Fruit fly (Drosophila melanogaster) whole organism, larva: ENCODE results near the gene CG12689.
A peak's percentile ranks its signal among the peaks of the same experiment; 100 is the strongest.

ENCODE experiments used
- noc ChIP-seq: fragments of 200-800 bp; sonication (Bioruptor generic); optimal IDR thresholded peaks from 3 replicates; lab custom pipeline; 2019; ENCODE audit warnings: missing biosample characterization, mild to moderate bottlenecking, missing genetic modification characterization, moderate library complexity

Gene CG12689

dm6 chrX:7593051-7593450 is 7.1 kb upstream of the CG12689 start:
- TF ChIP-seq noc (tag; lab: Kevin White, UChicago): no peak

- TF ChIP-seq noc (tag; lab: Kevin White, UChicago): no peak
Observed at dm6 chrX:7581165-7581786, 4.7 kb downstream of the CG12689 start.

dm6 chrX:7579810-7580209 is 6.1 kb downstream of the CG12689 start:
- TF ChIP-seq noc (tag; lab: Kevin White, UChicago): no peak

dm6 chrX:7579023-7579422 is 6.9 kb downstream of the CG12689 start:
- TF ChIP-seq noc (tag; lab: Kevin White, UChicago): peak; percentile 42

dm6 chrX:7573990-7574389 is 11.9 kb downstream of the CG12689 start, which contains the start of gene CG11369:
Gene CG11369, plus strand, starts transcription at chrX:7574290.
- no peak for TF ChIP-seq noc (tag; lab: Kevin White, UChicago)

- no peak for TF ChIP-seq noc (tag; lab: Kevin White, UChicago)
Observed at dm6 chrX:7571200-7571599, 14.7 kb downstream of the CG12689 start.

dm6 chrX:7569708-7570107 is 16.2 kb downstream of the CG12689 start:
- no peak for TF ChIP-seq noc (tag; lab: Kevin White, UChicago)

- no peak for TF ChIP-seq noc (tag; lab: Kevin White, UChicago)
Observed at dm6 chrX:7568320-7568719, 17.6 kb downstream of the CG12689 start.

- no peak for TF ChIP-seq noc (tag; lab: Kevin White, UChicago)
Observed at dm6 chrX:7562622-7563021, 23.3 kb downstream of the CG12689 start.

- TF ChIP-seq noc (tag; lab: Kevin White, UChicago): no peak
Observed at dm6 chrX:7560720-7561119, 25.2 kb downstream of the CG12689 start.

- TF ChIP-seq noc (tag; lab: Kevin White, UChicago): no peak
Observed at dm6 chrX:7559913-7560312, 26.0 kb downstream of the CG12689 start.

- TF ChIP-seq noc (tag; lab: Kevin White, UChicago): no peak
Observed at dm6 chrX:7558646-7559045, 27.3 kb downstream of the CG12689 start.

dm6 chrX:7557652-7558051 is 28.3 kb downstream of the CG12689 start:
- TF ChIP-seq noc (tag; lab: Kevin White, UChicago): no peak

- TF ChIP-seq noc (tag; lab: Kevin White, UChicago): no peak
Observed at dm6 chrX:7556270-7556669, 29.7 kb downstream of the CG12689 start.

dm6 chrX:7553446-7553845 is 32.5 kb downstream of the CG12689 start:
- TF ChIP-seq noc (tag; lab: Kevin White, UChicago): no peak

dm6 chrX:7552109-7552508 is 33.8 kb downstream of the CG12689 start:
- TF ChIP-seq noc (tag; lab: Kevin White, UChicago): no peak

dm6 chrX:7550704-7551103 is 35.2 kb downstream of the CG12689 start:
- TF ChIP-seq noc (tag; lab: Kevin White, UChicago): no peak

- no peak for TF ChIP-seq noc (tag; lab: Kevin White, UChicago)
Observed at dm6 chrX:7547892-7548291, 38.0 kb downstream of the CG12689 start, which contains the start of gene CG32719. Gene CG32719, minus strand, starts transcription at chrX:7547992.
